Fruit fly (Drosophila melanogaster) whole organism, embryonic: ENCODE data around the gene CG33191.

Experiments
- Atf3 ChIP-seq: fragments of 200-800 bp; sonication (Bioruptor generic); optimal IDR thresholded peaks from 3 replicates; lab custom pipeline; 2016; ENCODE audit warnings: missing biosample characterization, missing genetic modification characterization
- BtbVII ChIP-seq: fragments of 200-800 bp; sonication (Bioruptor generic); optimal IDR thresholded peaks from 3 replicates; lab custom pipeline; 2017; ENCODE audit warnings: missing biosample characterization, mild to moderate bottlenecking, missing genetic modification characterization
- CG10543 ChIP-seq: fragments of 200-800 bp; sonication (Bioruptor generic); optimal IDR thresholded peaks from 3 replicates; lab custom pipeline; 2017; ENCODE audit warnings: missing biosample characterization, mild to moderate bottlenecking, missing genetic modification characterization, moderate library complexity
- CG11085 ChIP-seq: fragments of 200-800 bp; sonication (Bioruptor generic); IDR thresholded peaks from 2 replicates; pipeline ENCODE4 v1.3.6; 2022; ENCODE audit warnings: missing biosample characterization, missing genetic modification characterization
- CG11560 ChIP-seq: fragments of 200-800 bp; sonication (Bioruptor generic); IDR thresholded peaks from 3 replicates; pipeline ENCODE4 v1.3.6; 2022; ENCODE audit warnings: missing biosample characterization, missing genetic modification characterization
- CG12219 ChIP-seq: fragments of 200-800 bp; sonication (Bioruptor generic); optimal IDR thresholded peaks from 3 replicates; lab custom pipeline; 2018; ENCODE audit warnings: missing biosample characterization, mild to moderate bottlenecking, missing genetic modification characterization
- CG12391 ChIP-seq: fragments of 200-800 bp; sonication (Bioruptor generic); optimal IDR thresholded peaks from 3 replicates; lab custom pipeline; 2018; ENCODE audit warnings: missing biosample characterization, mild to moderate bottlenecking, missing genetic modification characterization, moderate library complexity
- CG12769 ChIP-seq: fragments of 200-800 bp; sonication (Bioruptor generic); optimal IDR thresholded peaks from 2 replicates; lab custom pipeline; 2019; ENCODE audit warnings: missing biosample characterization, mild to moderate bottlenecking, missing genetic modification characterization, moderate library complexity
- CG15479 ChIP-seq: fragments of 200-800 bp; sonication (Bioruptor generic); optimal IDR thresholded peaks from 3 replicates; lab custom pipeline; 2019; ENCODE audit warnings: missing biosample characterization, mild to moderate bottlenecking, missing genetic modification characterization, moderate library complexity
- CG16779 ChIP-seq: fragments of 200-800 bp; sonication (Bioruptor generic); IDR thresholded peaks from 2 replicates; pipeline ENCODE4 v1.3.6; 2022; ENCODE audit warnings: missing biosample characterization, missing genetic modification characterization
- CG16863 ChIP-seq: fragments of 200-800 bp; sonication (Bioruptor generic); optimal IDR thresholded peaks from 3 replicates; lab custom pipeline; 2016; ENCODE audit warnings: missing biosample characterization, missing genetic modification characterization
- CG17186 ChIP-seq: fragments of 200-800 bp; sonication (Bioruptor generic); optimal IDR thresholded peaks from 3 replicates; lab custom pipeline; 2017; ENCODE audit warnings: missing biosample characterization, missing genetic modification reagents, missing genetic modification characterization
- CG31388 ChIP-seq: fragments of 200-800 bp; sonication (Bioruptor generic); optimal IDR thresholded peaks from 2 replicates; lab custom pipeline; 2016; ENCODE audit warnings: missing biosample characterization, missing genetic modification characterization
- CG3847 ChIP-seq: fragments of 200-800 bp; sonication (Bioruptor generic); IDR thresholded peaks from 2 replicates; pipeline ENCODE4 v1.3.6; 2022; ENCODE audit warnings: missing biosample characterization, missing genetic modification characterization
- CG6654 ChIP-seq: fragments of 200-800 bp; sonication (Bioruptor generic); optimal IDR thresholded peaks from 2 replicates; lab custom pipeline; 2017; ENCODE audit warnings: missing biosample characterization, mild to moderate bottlenecking, missing genetic modification characterization
- CG6683 ChIP-seq: fragments of 200-800 bp; sonication (Bioruptor generic); optimal IDR thresholded peaks from 2 replicates; lab custom pipeline; 2017; ENCODE audit warnings: missing biosample characterization, mild to moderate bottlenecking, missing genetic modification characterization, missing genetic modification reagents
- CG6765 ChIP-seq: fragments of 200-800 bp; sonication (Bioruptor generic); optimal IDR thresholded peaks from 3 replicates; lab custom pipeline; 2017; ENCODE audit warnings: missing biosample characterization, mild to moderate bottlenecking, missing genetic modification characterization
- CG7987 ChIP-seq: fragments of 200-800 bp; sonication (Bioruptor generic); optimal IDR thresholded peaks from 2 replicates; lab custom pipeline; 2018; ENCODE audit warnings: missing biosample characterization, mild to moderate bottlenecking, missing genetic modification characterization, moderate library complexity
- CG8924 ChIP-seq: fragments of 200-800 bp; optimal IDR thresholded peaks from 3 replicates; lab custom pipeline; 2019; ENCODE audit warnings: missing biosample characterization, mild to moderate bottlenecking, missing genetic modification characterization, moderate library complexity
- CTCF ChIP-seq: fragments of 200-800 bp; sonication (Bioruptor generic); optimal IDR thresholded peaks from 2 replicates; lab custom pipeline; 2017; ENCODE audit warnings: missing biosample characterization, mild to moderate bottlenecking, missing genetic modification characterization, moderate library complexity
- H2.0 ChIP-seq: fragments of 200-800 bp; sonication (Bioruptor generic); IDR thresholded peaks from 2 replicates; pipeline ENCODE4 v1.3.6; 2022; ENCODE audit warnings: missing biosample characterization, missing genetic modification characterization
- HLH4C ChIP-seq: fragments of 200-800 bp; sonication (Bioruptor generic); IDR thresholded peaks from 3 replicates; pipeline ENCODE4 v1.3.6; 2022; ENCODE audit warnings: missing biosample characterization, missing genetic modification characterization; ENCODE audit not compliant: partially characterized antibody
- Med ChIP-seq: fragments of 200-800 bp; sonication (Bioruptor generic); peaks from one replicate; lab custom pipeline; 2016; ENCODE audit warnings: missing biosample characterization, missing genetic modification characterization, mild to moderate bottlenecking, inconsistent platforms, moderate library complexity
- Oaz ChIP-seq: fragments of 200-800 bp; sonication (Bioruptor generic); IDR thresholded peaks from 2 replicates; pipeline ENCODE4 v1.3.6; 2022; ENCODE audit warnings: missing biosample characterization, missing genetic modification characterization
- Opbp ChIP-seq: fragments of 200-800 bp; sonication (Bioruptor generic); IDR thresholded peaks from 3 replicates; pipeline ENCODE4 v1.3.6; 2022; ENCODE audit warnings: missing biosample characterization, missing genetic modification characterization; ENCODE audit not compliant: partially characterized antibody
- Pdp1 ChIP-seq, 2 experiments: fragments of 200-800 bp; sonication (Bioruptor generic); optimal IDR thresholded peaks; 3 replicates each; lab custom pipeline; 2016; ENCODE audit warnings: missing biosample characterization in 2 of 2, missing genetic modification characterization in 2 of 2, mild to moderate bottlenecking in 1 of 2, moderate library complexity in 1 of 2
- Rx ChIP-seq: fragments of 200-800 bp; sonication (Bioruptor generic); IDR thresholded peaks from 2 replicates; pipeline ENCODE4 v1.3.6; 2022; ENCODE audit warnings: missing biosample characterization, missing genetic modification characterization
- Side ChIP-seq: fragments of 200-800 bp; sonication (Bioruptor generic); optimal IDR thresholded peaks from 2 replicates; lab custom pipeline; 2016; ENCODE audit warnings: missing biosample characterization, missing genetic modification characterization
- Six4 ChIP-seq: fragments of 200-800 bp; sonication (Bioruptor generic); optimal IDR thresholded peaks from 2 replicates; lab custom pipeline; 2016; ENCODE audit warnings: missing biosample characterization, missing genetic modification characterization
- Usf ChIP-seq: fragments of 200-800 bp; sonication (Bioruptor generic); optimal IDR thresholded peaks from 2 replicates; lab custom pipeline; 2017; ENCODE audit warnings: missing genotype, missing biosample characterization, missing genetic modification characterization
- YL-1 ChIP-seq: fragments of 200-800 bp; sonication (Bioruptor generic); optimal IDR thresholded peaks from 3 replicates; lab custom pipeline; 2017; ENCODE audit warnings: missing biosample characterization, mild to moderate bottlenecking, missing genetic modification characterization
- cato ChIP-seq: fragments of 200-800 bp; sonication (Bioruptor generic); optimal IDR thresholded peaks from 2 replicates; lab custom pipeline; 2016; ENCODE audit warnings: missing biosample characterization, missing genetic modification characterization, borderline replicate concordance
- chinmo ChIP-seq: fragments of 200-800 bp; sonication (Bioruptor generic); IDR thresholded peaks from 4 replicates; pipeline ENCODE4 v1.3.6; 2022; ENCODE audit warnings: missing biosample characterization, missing genetic modification characterization; ENCODE audit not compliant: partially characterized antibody
- corto ChIP-seq: fragments of 200-800 bp; sonication (Bioruptor generic); optimal IDR thresholded peaks from 2 replicates; lab custom pipeline; 2016; ENCODE audit warnings: missing biosample characterization, mild to moderate bottlenecking, missing genetic modification characterization, moderate library complexity
- danr ChIP-seq: fragments of 200-800 bp; sonication (Bioruptor generic); IDR thresholded peaks from 2 replicates; pipeline ENCODE4 v1.3.6; 2022; ENCODE audit warnings: missing biosample characterization, missing genetic modification characterization
- dysf ChIP-seq: fragments of 200-800 bp; sonication (Bioruptor generic); IDR thresholded peaks from 3 replicates; pipeline ENCODE4 v1.3.6; 2022; ENCODE audit warnings: missing biosample characterization, missing genetic modification characterization
- gsb-n ChIP-seq: fragments of 200-800 bp; sonication (Bioruptor generic); optimal IDR thresholded peaks from 3 replicates; lab custom pipeline; 2018; ENCODE audit warnings: missing biosample characterization, mild to moderate bottlenecking, missing genetic modification characterization
- hbn ChIP-seq: fragments of 200-800 bp; sonication (Bioruptor generic); IDR thresholded peaks from 2 replicates; pipeline ENCODE4 v1.3.6; 2022; ENCODE audit warnings: missing biosample characterization, missing genetic modification characterization; ENCODE audit not compliant: partially characterized antibody
- her ChIP-seq: fragments of 200-800 bp; sonication (Bioruptor generic); optimal IDR thresholded peaks from 2 replicates; lab custom pipeline; 2016; ENCODE audit warnings: missing biosample characterization, missing genetic modification characterization
- kni ChIP-seq: fragments of 200-800 bp; sonication (Bioruptor generic); optimal IDR thresholded peaks from 3 replicates; lab custom pipeline; 2017; ENCODE audit warnings: mild to moderate bottlenecking, missing biosample characterization, missing genetic modification reagents, missing genetic modification characterization
- nerfin-1 ChIP-seq: fragments of 200-800 bp; sonication (Bioruptor generic); optimal IDR thresholded peaks from 3 replicates; lab custom pipeline; 2019; ENCODE audit warnings: missing biosample characterization, mild to moderate bottlenecking, missing genetic modification characterization, moderate library complexity
- org-1 ChIP-seq: fragments of 200-800 bp; sonication (Bioruptor generic); optimal IDR thresholded peaks from 2 replicates; lab custom pipeline; 2017; ENCODE audit warnings: missing biosample characterization, missing genetic modification characterization
- seq ChIP-seq: fragments of 200-800 bp; sonication (Bioruptor generic); IDR thresholded peaks from 2 replicates; pipeline ENCODE4 v1.3.6; 2022; ENCODE audit warnings: missing biosample characterization, missing genetic modification characterization
- shn ChIP-seq: fragments of 200-800 bp; sonication (Bioruptor generic); optimal IDR thresholded peaks from 3 replicates; lab custom pipeline; 2016; ENCODE audit warnings: missing biosample characterization, missing genetic modification characterization
- sug ChIP-seq: fragments of 200-800 bp; optimal IDR thresholded peaks from 2 replicates; lab custom pipeline; 2019; ENCODE audit warnings: missing biosample characterization, mild to moderate bottlenecking, missing genetic modification characterization, moderate library complexity
- trh ChIP-seq: fragments of 200-800 bp; sonication (Bioruptor generic); optimal IDR thresholded peaks from 2 replicates; lab custom pipeline; 2016; ENCODE audit warnings: missing biosample characterization, missing genetic modification characterization
- tup ChIP-seq: fragments of 200-800 bp; sonication (Bioruptor generic); optimal IDR thresholded peaks from 2 replicates; lab custom pipeline; 2016; ENCODE audit warnings: missing biosample characterization, mild to moderate bottlenecking, missing genetic modification characterization, moderate library complexity
- twi ChIP-seq: fragments of 200-800 bp; optimal IDR thresholded peaks from 2 replicates; lab custom pipeline; 2019; ENCODE audit warnings: missing biosample characterization, mild to moderate bottlenecking, missing genetic modification characterization, moderate library complexity
- zen2 ChIP-seq: fragments of 200-800 bp; sonication (Bioruptor generic); IDR thresholded peaks from 3 replicates; pipeline ENCODE4 v1.3.6; 2022; ENCODE audit warnings: missing biosample characterization, missing genetic modification characterization; ENCODE audit not compliant: partially characterized antibody
- zfh1 ChIP-seq: fragments of 200-800 bp; sonication (Bioruptor generic); IDR thresholded peaks from 3 replicates; pipeline ENCODE4 v1.3.6; 2022; ENCODE audit warnings: missing biosample characterization, missing genetic modification characterization

Gene CG33191

dm6 chr3R:8807831-8808517, 28.3 kb upstream of the CG33191 start:
- no peak for TF ChIP-seq CG3847 (GFP tag; lab: Robert Waterston, UW)
- TF ChIP-seq YL-1 (GFP tag; lab: Kevin White, UChicago): no peak
- TF ChIP-seq CG12391 (tag; lab: Kevin White, UChicago): no peak
- TF ChIP-seq CG31388: no peak
- TF ChIP-seq org-1: no peak
- TF ChIP-seq CG6654 (GFP tag; lab: Kevin White, UChicago): no peak
- TF ChIP-seq CG15479: no peak
- TF ChIP-seq BtbVII (GFP tag; lab: Kevin White, UChicago): no peak
- no peak for TF ChIP-seq cato
- TF ChIP-seq Oaz: no peak
- TF ChIP-seq seq (GFP tag; lab: Robert Waterston, UW): no peak
- TF ChIP-seq kni (GFP tag; lab: Kevin White, UChicago): peak; percentile 95
- TF ChIP-seq twi (tag; lab: Kevin White, UChicago): peak; percentile 91
- TF ChIP-seq Six4 (GFP tag; lab: Kevin White, UChicago): no peak
- peak; percentile 16 for TF ChIP-seq corto (GFP tag; lab: Kevin White, UChicago)
- no peak for TF ChIP-seq trh
- TF ChIP-seq dysf: no peak
- TF ChIP-seq danr (GFP tag; lab: Robert Waterston, UW): no peak
- TF ChIP-seq sug (tag; lab: Kevin White, UChicago): no peak
- TF ChIP-seq Atf3 (GFP tag; lab: Kevin White, UChicago): no peak
- peak; percentile 58; the same call in 1 of the 2 replicates for TF ChIP-seq CG16779 (GFP tag; lab: Robert Waterston, UW)
- no peak for TF ChIP-seq zfh1 (GFP tag; lab: Robert Waterston, UW)
- TF ChIP-seq CG16863: no peak
- TF ChIP-seq chinmo: peak; percentile 69; the same call in 1 of the 4 replicates
- TF ChIP-seq Med: peak; percentile 17
- TF ChIP-seq CG12769 (tag; lab: Kevin White, UChicago): peak; percentile 69
- no peak for TF ChIP-seq HLH4C
- TF ChIP-seq CG17186 (GFP tag; lab: Kevin White, UChicago): no peak
- no peak for TF ChIP-seq her (GFP tag; lab: Kevin White, UChicago)
- no peak for TF ChIP-seq CG11085 (GFP tag; lab: Robert Waterston, UW)
- TF ChIP-seq gsb-n: no peak
- TF ChIP-seq Pdp1 (GFP tag; optimal IDR thresholded peaks at IDR 0.05; lab: Kevin White, UChicago): peak in 1 of 2 experiments; percentile 63
- no peak for TF ChIP-seq hbn (GFP tag; lab: Robert Waterston, UW)
- TF ChIP-seq CG8924 (tag; lab: Kevin White, UChicago): peak; percentile 33
- TF ChIP-seq CG6683 (GFP tag; lab: Kevin White, UChicago): no peak
- TF ChIP-seq CTCF (GFP tag; lab: Kevin White, UChicago): no peak
- TF ChIP-seq nerfin-1 (tag; lab: Kevin White, UChicago): no peak
- no peak for TF ChIP-seq CG12219
- no peak for TF ChIP-seq H2.0
- no peak for TF ChIP-seq CG6765 (GFP tag; lab: Kevin White, UChicago)
- no peak for TF ChIP-seq Usf (GFP tag; lab: Kevin White, UChicago)
- no peak for TF ChIP-seq Side (GFP tag; lab: Kevin White, UChicago)
- no peak for TF ChIP-seq zen2 (GFP tag; lab: Robert Waterston, UW)
- no peak for TF ChIP-seq Opbp (GFP tag; lab: Robert Waterston, UW)
- no peak for TF ChIP-seq CG11560
- no peak for TF ChIP-seq shn (GFP tag; lab: Kevin White, UChicago)
- TF ChIP-seq Rx: no peak
- TF ChIP-seq tup: no peak
- TF ChIP-seq CG10543 (GFP tag; lab: Kevin White, UChicago): no peak
- no peak for TF ChIP-seq CG7987 (GFP tag; lab: Kevin White, UChicago)
